Worm (Caenorhabditis elegans) whole organism, mixed stage, embryonic: ENCODE data around the gene srw-118.

Experiments used
- M03D4.4 ChIP-seq: sonication (generic microtip); optimal IDR thresholded peaks from 2 replicates; lab custom pipeline; 2017; ENCODE audit warnings: mild to moderate bottlenecking, missing genetic modification characterization, missing compliant biosample characterization
- bed-3 ChIP-seq: fragments of 200-800 bp; sonication (Bioruptor generic); optimal IDR thresholded peaks from 3 replicates; lab custom pipeline; 2018; ENCODE audit warnings: mild to moderate bottlenecking, missing genetic modification characterization, moderate library complexity, missing compliant biosample characterization
- blmp-1 ChIP-seq: fragments of 150-350 bp; optimal IDR thresholded peaks from 2 replicates; lab custom pipeline; 2014; ENCODE audit warnings: missing biosample characterization, missing genetic modification characterization
- ceh-39 ChIP-seq: fragments of 150-350 bp; optimal IDR thresholded peaks from 2 replicates; lab custom pipeline; 2014; ENCODE audit warnings: missing biosample characterization, missing genetic modification characterization
- ceh-43 ChIP-seq: fragments of 200-800 bp; sonication (Bioruptor generic); optimal IDR thresholded peaks from 2 replicates; lab custom pipeline; 2018; ENCODE audit warnings: mild to moderate bottlenecking, missing genetic modification characterization, moderate library complexity, missing compliant biosample characterization
- cnd-1 ChIP-seq: fragments of 200-800 bp; sonication (Bioruptor generic); optimal IDR thresholded peaks from 2 replicates; lab custom pipeline; 2018; ENCODE audit warnings: mild to moderate bottlenecking, missing genetic modification characterization, missing compliant biosample characterization
- drap-1 ChIP-seq: fragments of 200-800 bp; sonication (Bioruptor generic); optimal IDR thresholded peaks from 3 replicates; lab custom pipeline; 2018; ENCODE audit warnings: mild to moderate bottlenecking, missing genetic modification characterization, missing compliant biosample characterization
- elt-1 ChIP-seq: sonication (generic microtip); optimal IDR thresholded peaks from 2 replicates; lab custom pipeline; 2017; ENCODE audit warnings: missing genetic modification characterization, mild to moderate bottlenecking, missing compliant biosample characterization, antibody characterized with exemption, moderate library complexity, borderline replicate concordance; ENCODE audit not compliant: insufficient read depth
- elt-3 ChIP-seq: fragments of 150-350 bp; optimal IDR thresholded peaks from 2 replicates; lab custom pipeline; 2014; ENCODE audit warnings: missing biosample characterization, missing genetic modification characterization
- flh-1 ChIP-seq: fragments of 200-800 bp; sonication (Bioruptor generic); optimal IDR thresholded peaks from 2 replicates; lab custom pipeline; 2018; ENCODE audit warnings: mild to moderate bottlenecking, missing genetic modification characterization, moderate library complexity, missing compliant biosample characterization
- ham-2 ChIP-seq: fragments of 200-800 bp; sonication (Bioruptor generic); optimal IDR thresholded peaks from 2 replicates; lab custom pipeline; 2018; ENCODE audit warnings: mild to moderate bottlenecking, missing genetic modification characterization, missing compliant biosample characterization
- hlh-1 ChIP-seq: fragments of 150-350 bp; optimal IDR thresholded peaks from 2 replicates; lab custom pipeline; 2014; ENCODE audit warnings: missing biosample characterization, missing genetic modification reagents, missing genetic modification characterization
- lin-13 ChIP-seq: fragments of 150-350 bp; optimal IDR thresholded peaks from 2 replicates; lab custom pipeline; 2014; ENCODE audit warnings: missing biosample characterization, missing genetic modification characterization
- lin-32 ChIP-seq: fragments of 200-800 bp; sonication (Bioruptor generic); optimal IDR thresholded peaks from 2 replicates; lab custom pipeline; 2018; ENCODE audit warnings: mild to moderate bottlenecking, missing genetic modification characterization, missing compliant biosample characterization
- lsy-2 ChIP-seq: fragments of 150-350 bp; optimal IDR thresholded peaks from 2 replicates; lab custom pipeline; 2014; ENCODE audit warnings: missing biosample characterization, missing genetic modification characterization
- mab-5 ChIP-seq: fragments of 150-350 bp; optimal IDR thresholded peaks from 2 replicates; lab custom pipeline; 2014; ENCODE audit warnings: missing biosample characterization, missing genetic modification characterization
- mep-1 ChIP-seq: fragments of 150-350 bp; optimal IDR thresholded peaks from 2 replicates; lab custom pipeline; 2017; ENCODE audit warnings: missing biosample characterization, missing genetic modification reagents, missing genetic modification characterization, inconsistent platforms
- mls-2 ChIP-seq: sonication (generic microtip); optimal IDR thresholded peaks from 2 replicates; lab custom pipeline; 2016; ENCODE audit warnings: mild to moderate bottlenecking, missing genetic modification characterization, moderate library complexity, missing compliant biosample characterization
- nhr-12 ChIP-seq: fragments of 150-350 bp; optimal IDR thresholded peaks from 2 replicates; lab custom pipeline; 2014; ENCODE audit warnings: missing biosample characterization, missing genetic modification characterization
- nhr-2 ChIP-seq: fragments of 150-350 bp; optimal IDR thresholded peaks from 2 replicates; lab custom pipeline; 2014; ENCODE audit warnings: missing biosample characterization, missing genetic modification characterization
- nhr-237 ChIP-seq: fragments of 150-350 bp; optimal IDR thresholded peaks from 2 replicates; lab custom pipeline; 2014; ENCODE audit warnings: missing biosample characterization, missing genetic modification characterization
- nhr-28 ChIP-seq: fragments of 150-350 bp; optimal IDR thresholded peaks from 2 replicates; lab custom pipeline; 2014; ENCODE audit warnings: missing biosample characterization, missing genetic modification characterization
- nhr-76 ChIP-seq: sonication (generic microtip); optimal IDR thresholded peaks from 2 replicates; lab custom pipeline; 2017; ENCODE audit warnings: missing biosample characterization, missing genetic modification characterization
- pha-4 ChIP-seq: fragments of 150-350 bp; optimal IDR thresholded peaks from 2 replicates; lab custom pipeline; 2018; ENCODE audit warnings: missing biosample characterization, missing genetic modification reagents, missing genetic modification characterization
- sptf-1 ChIP-seq: sonication (generic microtip); optimal IDR thresholded peaks from 2 replicates; lab custom pipeline; 2017; ENCODE audit warnings: mild to moderate bottlenecking, missing genetic modification characterization, moderate library complexity, missing compliant biosample characterization
- tbx-8 ChIP-seq: fragments of 200-800 bp; sonication (Bioruptor generic); optimal IDR thresholded peaks from 2 replicates; lab custom pipeline; 2018; ENCODE audit warnings: mild to moderate bottlenecking, missing genetic modification characterization, moderate library complexity, missing compliant biosample characterization
- unc-120 ChIP-seq: sonication (generic microtip); optimal IDR thresholded peaks from 2 replicates; lab custom pipeline; 2017; ENCODE audit warnings: missing genetic modification characterization, missing compliant biosample characterization; ENCODE audit not compliant: poor library complexity, severe bottlenecking
- unc-39 ChIP-seq: fragments of 150-350 bp; optimal IDR thresholded peaks from 2 replicates; lab custom pipeline; 2014; ENCODE audit warnings: missing biosample characterization, missing genetic modification characterization
- unc-62 ChIP-seq: fragments of 150-350 bp; optimal IDR thresholded peaks from 2 replicates; lab custom pipeline; 2014; ENCODE audit warnings: missing biosample characterization, missing genetic modification reagents, missing genetic modification characterization
- ztf-11 ChIP-seq: fragments of 150-350 bp; optimal IDR thresholded peaks from 2 replicates; lab custom pipeline; 2014; ENCODE audit warnings: missing biosample characterization, missing genetic modification characterization

The srw-118 gene

ce11 chrV:2991485-2991884 lies 11.6 kb upstream of the srw-118 start, which contains the start of gene srw-121:
srw-121 (minus strand) TSS chrV:2991585.
- TF ChIP-seq tbx-8 (GFP tag; lab: Kevin White, UChicago) (no peak), ceh-39 (no peak), ham-2 (no peak), nhr-2 (tag; lab: Kevin White, UChicago) (no peak), blmp-1 (tag; lab: Kevin White, UChicago) (no peak), nhr-28 (tag; lab: Kevin White, UChicago) (no peak), pha-4 (tag; lab: Kevin White, UChicago) (no peak), mep-1 (no peak)

- no peak for TF ChIP-seq elt-3 (tag; lab: Kevin White, UChicago)
- no peak for TF ChIP-seq mab-5 (tag; lab: Kevin White, UChicago)
- TF ChIP-seq lin-32 (GFP tag; lab: Kevin White, UChicago), result no peak
- TF ChIP-seq elt-1 (tag; lab: Kevin White, UChicago), result no peak
- no peak for TF ChIP-seq lsy-2 (tag; lab: Kevin White, UChicago)
- no peak for TF ChIP-seq ceh-43 (GFP tag; lab: Kevin White, UChicago)
- TF ChIP-seq cnd-1 (tag; lab: Kevin White, UChicago), result no peak
- TF ChIP-seq lin-13 (tag; lab: Kevin White, UChicago), result no peak
- TF ChIP-seq M03D4.4 (tag; lab: Kevin White, UChicago), result no peak
- TF ChIP-seq sptf-1 (tag; lab: Kevin White, UChicago), result no peak
- no peak for TF ChIP-seq flh-1 (GFP tag; lab: Kevin White, UChicago)
- no peak for TF ChIP-seq bed-3 (GFP tag; lab: Kevin White, UChicago)
- no peak for TF ChIP-seq hlh-1 (tag; lab: Kevin White, UChicago)
- TF ChIP-seq, all 35 proteins: peak for 0
Observed at ce11 chrV:2987407-2987806, 7.5 kb upstream of the srw-118 start, which contains the start of gene srh-85. srh-85 (minus strand) TSS chrV:2987507.

ce11 chrV:2985309-2985708 lies 5.4 kb upstream of the srw-118 start, which contains the start of gene srw-139:
srw-139 (minus strand) TSS chrV:2985409.
- no peak for TF ChIP-seq lin-13 (tag; lab: Kevin White, UChicago)
- no peak for TF ChIP-seq blmp-1 (tag; lab: Kevin White, UChicago)
- TF ChIP-seq tbx-8 (GFP tag; lab: Kevin White, UChicago), result no peak
- no peak for TF ChIP-seq nhr-28 (tag; lab: Kevin White, UChicago)
- TF ChIP-seq ceh-39, result no peak
- no peak for TF ChIP-seq drap-1 (GFP tag; lab: Kevin White, UChicago)
- TF ChIP-seq ceh-43 (GFP tag; lab: Kevin White, UChicago), result no peak
- no peak for TF ChIP-seq lin-32 (GFP tag; lab: Kevin White, UChicago)
- TF ChIP-seq ztf-11 (tag; lab: Kevin White, UChicago), result no peak
- TF ChIP-seq elt-1 (tag; lab: Kevin White, UChicago), result no peak
- no peak for TF ChIP-seq sptf-1 (tag; lab: Kevin White, UChicago)
- TF ChIP-seq nhr-76 (tag; lab: Kevin White, UChicago), result no peak

ce11 chrV:2983351-2983750 lies 3.5 kb upstream of the srw-118 start, which contains the start of gene srw-117:
srw-117 (minus strand) TSS chrV:2983451.
- no peak for TF ChIP-seq unc-62 (GFP tag; lab: Kevin White, UChicago)
- no peak for TF ChIP-seq lsy-2 (tag; lab: Kevin White, UChicago)
- no peak for TF ChIP-seq nhr-12 (tag; lab: Kevin White, UChicago)
- no peak for TF ChIP-seq drap-1 (GFP tag; lab: Kevin White, UChicago)
- TF ChIP-seq bed-3 (GFP tag; lab: Kevin White, UChicago), result no peak
- TF ChIP-seq elt-3 (tag; lab: Kevin White, UChicago), result no peak
- no peak for TF ChIP-seq mab-5 (tag; lab: Kevin White, UChicago)
- no peak for TF ChIP-seq mep-1
- TF ChIP-seq cnd-1 (tag; lab: Kevin White, UChicago), result no peak
- no peak for TF ChIP-seq blmp-1 (tag; lab: Kevin White, UChicago)
- TF ChIP-seq mls-2 (tag; lab: Kevin White, UChicago), result no peak
- TF ChIP-seq tbx-8 (GFP tag; lab: Kevin White, UChicago), result no peak
- no peak for TF ChIP-seq nhr-2 (tag; lab: Kevin White, UChicago)
- TF ChIP-seq nhr-28 (tag; lab: Kevin White, UChicago), result no peak
- no peak for TF ChIP-seq lin-32 (GFP tag; lab: Kevin White, UChicago)

ce11 chrV:2976287-2976686 lies 3.6 kb downstream of the srw-118 start, which contains the start of gene srw-124:
srw-124 (plus strand) TSS chrV:2976587.
- TF ChIP-seq bed-3 (GFP tag; lab: Kevin White, UChicago) (no peak), lin-32 (GFP tag; lab: Kevin White, UChicago) (no peak), lsy-2 (tag; lab: Kevin White, UChicago) (no peak), unc-120 (tag; lab: Kevin White, UChicago) (no peak), M03D4.4 (tag; lab: Kevin White, UChicago) (no peak), tbx-8 (GFP tag; lab: Kevin White, UChicago) (no peak), blmp-1 (tag; lab: Kevin White, UChicago) (no peak), drap-1 (GFP tag; lab: Kevin White, UChicago) (no peak), mls-2 (tag; lab: Kevin White, UChicago) (no peak), mep-1 (no peak), unc-39 (no peak), nhr-237 (tag; lab: Kevin White, UChicago) (no peak), elt-1 (tag; lab: Kevin White, UChicago) (no peak), cnd-1 (tag; lab: Kevin White, UChicago) (no peak), unc-62 (GFP tag; lab: Kevin White, UChicago) (no peak), ztf-11 (tag; lab: Kevin White, UChicago) (no peak), sptf-1 (tag; lab: Kevin White, UChicago) (no peak), ham-2 (no peak)
